Fruit fly (Drosophila melanogaster): ENCODE results near the gene fh.

- TF ChIP-seq stwl (tag; optimal IDR thresholded peaks at IDR 0.05) (no peak), CG8290 (GFP tag; optimal IDR thresholded peaks at IDR 0.05) (no peak), CG8290 (tag; optimal IDR thresholded peaks at IDR 0.05) (no peak), Adf1 (GFP tag; IDR thresholded peaks at IDR 0.05) (no peak), Tbp (GFP tag; optimal IDR thresholded peaks at IDR 0.05) (no peak), pho (GFP tag; optimal IDR thresholded peaks at IDR 0.05) (no peak), psq (GFP tag; optimal IDR thresholded peaks at IDR 0.05) (no peak), CG10543 (GFP tag; optimal IDR thresholded peaks at IDR 0.05) (no peak), tna (GFP tag; IDR thresholded peaks at IDR 0.05; ENCODE audit: partially characterized antibody) (no peak), CG10979 (tag; optimal IDR thresholded peaks at IDR 0.05) (no peak), CG12299 (tag; optimal IDR thresholded peaks at IDR 0.05) (no peak), CG15601 (tag; optimal IDR thresholded peaks at IDR 0.05) (no peak), CG1647 (GFP tag; optimal IDR thresholded peaks at IDR 0.05) (no peak)
Measured at dm6 chrX:9133577-9134240, 15.2 kb downstream of the fh start.
